Worm (Caenorhabditis elegans) whole organism, L3 larva: ENCODE data around the gene F23G4.1.

Experiments
- ZK546.5 ChIP-seq: sonication (generic microtip); optimal IDR thresholded peaks from 2 replicates; lab custom pipeline; 2017; ENCODE audit warnings: missing biosample characterization, missing genetic modification characterization
- aly-2 ChIP-seq: fragments of 150-350 bp; optimal IDR thresholded peaks from 2 replicates; lab custom pipeline; 2014; ENCODE audit warnings: missing biosample characterization, missing genetic modification characterization
- ama-1 ChIP-seq: fragments of 150-350 bp; optimal IDR thresholded peaks from 2 replicates; lab custom pipeline; 2018
- ceh-16 ChIP-seq: sonication (generic microtip); optimal IDR thresholded peaks from 2 replicates; lab custom pipeline; 2017; ENCODE audit warnings: missing biosample characterization, missing genetic modification characterization
- ceh-28 ChIP-seq: fragments of 150-350 bp; optimal IDR thresholded peaks from 2 replicates; lab custom pipeline; 2014; ENCODE audit warnings: missing biosample characterization, missing genetic modification reagents, missing genetic modification characterization
- ceh-82 ChIP-seq: fragments of 150-350 bp; optimal IDR thresholded peaks from 2 replicates; lab custom pipeline; 2014; ENCODE audit warnings: missing biosample characterization, missing genetic modification characterization
- ceh-9 ChIP-seq: sonication (generic microtip); optimal IDR thresholded peaks from 2 replicates; lab custom pipeline; 2018; ENCODE audit warnings: missing biosample characterization, missing genetic modification characterization
- daf-12 ChIP-seq: fragments of 150-350 bp; optimal IDR thresholded peaks from 2 replicates; lab custom pipeline; 2014; ENCODE audit warnings: missing biosample characterization, missing genetic modification reagents, missing genetic modification characterization
- egl-5 ChIP-seq: fragments of 150-350 bp; optimal IDR thresholded peaks from 2 replicates; lab custom pipeline; 2017; ENCODE audit warnings: missing biosample characterization, missing genetic modification reagents, missing genetic modification characterization, inconsistent platforms
- elt-1 ChIP-seq: fragments of 150-350 bp; optimal IDR thresholded peaks from 2 replicates; lab custom pipeline; 2014; ENCODE audit warnings: missing biosample characterization, missing genetic modification characterization
- elt-2 ChIP-seq: sonication (generic microtip); optimal IDR thresholded peaks from 2 replicates; lab custom pipeline; 2016; ENCODE audit warnings: missing genetic modification reagents, mild to moderate bottlenecking, missing genetic modification characterization, missing compliant biosample characterization
- elt-3 ChIP-seq, 3 experiments: fragments of 150-350 bp in 1 of 3; sonication (generic microtip) in 2 of 3; optimal IDR thresholded peaks; 2 replicates in 2 of 3; 4 replicates in 1 of 3; lab custom pipeline; 2014 to 2017; ENCODE audit warnings: missing biosample characterization in 3 of 3, missing genetic modification characterization in 3 of 3
- eor-1 ChIP-seq, 2 experiments: fragments of 150-350 bp; optimal IDR thresholded peaks; 2 replicates each; lab custom pipeline; 2014 to 2018; ENCODE audit warnings: missing biosample characterization in 2 of 2, missing genetic modification characterization in 2 of 2
- fkh-10 ChIP-seq: sonication (generic microtip); optimal IDR thresholded peaks from 2 replicates; lab custom pipeline; 2017; ENCODE audit warnings: missing biosample characterization, missing genetic modification reagents, missing genetic modification characterization
- fkh-2 ChIP-seq: fragments of 150-350 bp; optimal IDR thresholded peaks from 2 replicates; lab custom pipeline; 2014; ENCODE audit warnings: missing biosample characterization, missing genetic modification reagents, missing genetic modification characterization
- fos-1 ChIP-seq: fragments of 150-350 bp; optimal IDR thresholded peaks from 2 replicates; lab custom pipeline; 2014; ENCODE audit warnings: missing biosample characterization, missing genetic modification characterization
- hmg-11 ChIP-seq: sonication (generic microtip); optimal IDR thresholded peaks from 2 replicates; lab custom pipeline; 2016; ENCODE audit warnings: missing genetic modification characterization, missing compliant biosample characterization
- jun-1 ChIP-seq: fragments of 150-350 bp; optimal IDR thresholded peaks from 2 replicates; lab custom pipeline; 2014; ENCODE audit warnings: missing biosample characterization, missing genetic modification reagents, missing genetic modification characterization
- lin-15B ChIP-seq: fragments of 150-350 bp; optimal IDR thresholded peaks from 2 replicates; lab custom pipeline; 2014; ENCODE audit warnings: missing biosample characterization, missing genetic modification characterization
- lin-39 ChIP-seq: fragments of 150-350 bp; optimal IDR thresholded peaks from 2 replicates; lab custom pipeline; 2018; ENCODE audit warnings: missing biosample characterization, missing genetic modification reagents, missing genetic modification characterization
- lsy-12 ChIP-seq: sonication (generic microtip); optimal IDR thresholded peaks from 2 replicates; lab custom pipeline; 2016; ENCODE audit warnings: mild to moderate bottlenecking, missing genetic modification characterization, missing compliant biosample characterization
- mdl-1 ChIP-seq: fragments of 150-350 bp; optimal IDR thresholded peaks from 2 replicates; lab custom pipeline; 2014; ENCODE audit warnings: missing biosample characterization, missing genetic modification characterization
- mml-1 ChIP-seq: fragments of 150-350 bp; sonication (generic microtip); optimal IDR thresholded peaks from 3 replicates; lab custom pipeline; 2014; ENCODE audit warnings: missing biosample characterization, missing genetic modification characterization
- nfya-1 ChIP-seq: sonication (generic microtip); optimal IDR thresholded peaks from 2 replicates; lab custom pipeline; 2017; ENCODE audit warnings: missing genetic modification characterization, mild to moderate bottlenecking, missing compliant biosample characterization, antibody characterized with exemption, moderate library complexity; ENCODE audit not compliant: insufficient read depth
- nhr-11 ChIP-seq: fragments of 150-350 bp; optimal IDR thresholded peaks from 2 replicates; lab custom pipeline; 2014; ENCODE audit warnings: missing biosample characterization, missing genetic modification characterization
- nhr-12 ChIP-seq: fragments of 150-350 bp; optimal IDR thresholded peaks from 2 replicates; lab custom pipeline; 2014; ENCODE audit warnings: missing biosample characterization, missing genetic modification characterization
- nhr-23 ChIP-seq: fragments of 150-350 bp; optimal IDR thresholded peaks from 2 replicates; lab custom pipeline; 2014; ENCODE audit warnings: missing biosample characterization, missing genetic modification reagents, missing genetic modification characterization
- nhr-237 ChIP-seq: fragments of 150-350 bp; optimal IDR thresholded peaks from 2 replicates; lab custom pipeline; 2014; ENCODE audit warnings: missing biosample characterization, missing genetic modification characterization
- nhr-25 ChIP-seq: sonication (generic microtip); optimal IDR thresholded peaks from 2 replicates; lab custom pipeline; 2017; ENCODE audit warnings: missing biosample characterization, missing genetic modification characterization
- nhr-28 ChIP-seq: fragments of 150-350 bp; optimal IDR thresholded peaks from 2 replicates; lab custom pipeline; 2014; ENCODE audit warnings: missing biosample characterization, missing genetic modification characterization
- nhr-43 ChIP-seq: sonication (generic microtip); optimal IDR thresholded peaks from 2 replicates; lab custom pipeline; 2016; ENCODE audit warnings: mild to moderate bottlenecking, missing genetic modification characterization, missing compliant biosample characterization; ENCODE audit not compliant: poor library complexity, severe bottlenecking
- nhr-67 ChIP-seq: fragments of 150-350 bp; optimal IDR thresholded peaks from 2 replicates; lab custom pipeline; 2014; ENCODE audit warnings: missing biosample characterization, missing genetic modification characterization
- nhr-76 ChIP-seq: fragments of 150-350 bp; sonication (generic microtip); optimal IDR thresholded peaks from 5 replicates; lab custom pipeline; 2014; ENCODE audit warnings: missing biosample characterization, missing genetic modification characterization
- nhr-77 ChIP-seq: fragments of 150-350 bp; optimal IDR thresholded peaks from 2 replicates; lab custom pipeline; 2014; ENCODE audit warnings: missing biosample characterization, missing genetic modification characterization
- pha-4 ChIP-seq: fragments of 150-350 bp; optimal IDR thresholded peaks from 2 replicates; lab custom pipeline; 2014; ENCODE audit warnings: missing biosample characterization, missing genetic modification reagents, missing genetic modification characterization
- pqm-1 ChIP-seq: fragments of 150-350 bp; optimal IDR thresholded peaks from 2 replicates; lab custom pipeline; 2017; ENCODE audit warnings: missing biosample characterization, missing genetic modification characterization, inconsistent platforms
- sea-2 ChIP-seq: fragments of 150-350 bp; sonication (generic microtip); optimal IDR thresholded peaks from 4 replicates; lab custom pipeline; 2014; ENCODE audit warnings: missing biosample characterization, missing genetic modification reagents, missing genetic modification characterization
- skn-1 ChIP-seq: fragments of 150-350 bp; optimal IDR thresholded peaks from 2 replicates; lab custom pipeline; 2014; ENCODE audit warnings: missing biosample characterization, missing genetic modification characterization
- tbx-2 ChIP-seq: sonication (generic microtip); optimal IDR thresholded peaks from 2 replicates; lab custom pipeline; 2016; ENCODE audit warnings: mild to moderate bottlenecking, missing genetic modification characterization, missing compliant biosample characterization
- unc-39 ChIP-seq: sonication (generic microtip); optimal IDR thresholded peaks from 4 replicates; lab custom pipeline; 2017; ENCODE audit warnings: missing biosample characterization, missing genetic modification characterization
- unc-62 ChIP-seq: fragments of 150-350 bp; sonication (generic microtip); optimal IDR thresholded peaks from 4 replicates; lab custom pipeline; 2014; ENCODE audit warnings: missing biosample characterization, missing genetic modification reagents, missing genetic modification characterization
- zag-1 ChIP-seq: fragments of 150-350 bp; optimal IDR thresholded peaks from 2 replicates; lab custom pipeline; 2014; ENCODE audit warnings: missing biosample characterization, missing genetic modification characterization
- ztf-11 ChIP-seq: fragments of 150-350 bp; optimal IDR thresholded peaks from 2 replicates; lab custom pipeline; 2014; ENCODE audit warnings: missing biosample characterization, missing genetic modification characterization
- ztf-4 ChIP-seq: fragments of 150-350 bp; optimal IDR thresholded peaks from 2 replicates; lab custom pipeline; 2014; ENCODE audit warnings: missing biosample characterization, missing genetic modification characterization

F23G4.1 gene

DNA sequence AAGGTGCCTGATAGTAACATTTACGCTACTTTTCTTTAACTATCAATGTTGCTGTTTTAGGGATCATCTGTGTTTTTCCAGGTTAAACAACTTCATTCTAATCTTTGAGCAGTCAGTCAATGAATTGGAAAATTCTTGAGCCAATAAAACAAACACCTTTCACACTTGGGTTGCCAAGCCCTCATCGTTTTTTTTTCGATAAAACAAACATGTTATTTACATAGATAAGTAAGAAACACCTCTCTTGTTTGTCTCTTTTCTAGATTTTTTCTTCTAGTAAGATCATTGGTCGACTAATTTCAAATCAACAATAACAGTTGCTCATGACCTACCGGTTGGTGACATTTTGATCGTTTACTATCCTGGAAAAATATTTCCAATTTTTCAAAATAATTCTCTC, 1.0 kb downstream of the F23G4.1 start:
- TF ChIP-seq mdl-1 (tag; lab: Kevin White, UChicago) (no peak), nhr-77 (no peak), daf-12 (tag; lab: Kevin White, UChicago) (no peak), pha-4 (tag; lab: Kevin White, UChicago) (peak; percentile 12), ztf-11 (no peak)

DNA sequence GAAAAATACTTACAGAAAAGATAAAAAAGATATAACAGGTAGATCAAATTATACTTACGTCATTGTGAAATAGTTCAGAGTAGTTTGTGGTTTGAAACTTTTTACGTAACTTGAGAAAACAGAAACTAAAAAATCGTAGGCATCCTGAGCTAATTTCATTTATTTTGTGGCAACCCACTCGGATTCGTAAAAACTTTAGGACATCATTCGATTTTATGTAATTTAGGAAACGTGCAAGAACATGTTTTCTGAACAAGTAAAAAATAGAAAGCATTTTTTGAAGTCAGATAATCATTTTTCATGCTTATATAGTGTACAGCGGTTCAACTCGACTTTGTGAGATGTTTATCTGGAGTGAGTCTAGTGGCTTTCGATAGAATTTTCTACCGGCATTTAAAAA, 4.3 kb downstream of the F23G4.1 start, which contains the start of gene hic-1:
hic-1 (minus strand) TSS at position 101 of the 400 bp plus-strand sequence.
- TF ChIP-seq nhr-28 (tag; lab: Kevin White, UChicago) (no peak), nhr-77 (no peak), elt-2 (tag; lab: Kevin White, UChicago) (no peak), ztf-4 (tag; lab: Kevin White, UChicago) (no peak), nhr-25 (tag; lab: Kevin White, UChicago) (no peak), nhr-23 (tag; lab: Kevin White, UChicago) (no peak), unc-39 (tag; lab: Kevin White, UChicago) (no peak), skn-1 (tag; lab: Kevin White, UChicago) (no peak), lsy-12 (tag; lab: Kevin White, UChicago) (no peak), egl-5 (tag; lab: Kevin White, UChicago) (no peak), lin-15B (tag; lab: Kevin White, UChicago) (no peak), ceh-16 (tag; lab: Kevin White, UChicago) (no peak)

DNA sequence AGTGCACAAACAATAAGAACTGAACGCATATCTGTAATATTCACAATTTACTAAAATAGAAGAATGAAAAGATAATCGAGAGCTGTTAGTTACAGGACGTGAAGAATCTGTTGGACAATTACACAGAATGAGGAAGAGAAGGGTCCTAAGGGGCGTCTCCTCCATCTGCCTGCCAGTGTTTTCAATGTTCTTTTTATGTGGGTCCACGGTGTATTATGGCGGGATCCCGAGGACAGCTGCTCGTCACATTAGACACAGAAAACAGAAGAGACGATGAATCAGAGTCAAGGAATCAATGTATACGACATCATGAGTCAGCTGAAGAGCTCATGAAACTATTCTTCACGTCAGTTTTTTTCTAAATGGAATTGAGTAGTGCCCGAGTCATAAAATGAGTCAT, 5.9 kb downstream of the F23G4.1 start, which contains the start of gene ttr-6:
ttr-6 (minus strand) TSS at position 33 of the 400 bp plus-strand sequence.
- TF ChIP-seq aly-2 (tag; lab: Kevin White, UChicago): no peak
- TF ChIP-seq egl-5 (tag; lab: Kevin White, UChicago): peak; percentile 47

DNA sequence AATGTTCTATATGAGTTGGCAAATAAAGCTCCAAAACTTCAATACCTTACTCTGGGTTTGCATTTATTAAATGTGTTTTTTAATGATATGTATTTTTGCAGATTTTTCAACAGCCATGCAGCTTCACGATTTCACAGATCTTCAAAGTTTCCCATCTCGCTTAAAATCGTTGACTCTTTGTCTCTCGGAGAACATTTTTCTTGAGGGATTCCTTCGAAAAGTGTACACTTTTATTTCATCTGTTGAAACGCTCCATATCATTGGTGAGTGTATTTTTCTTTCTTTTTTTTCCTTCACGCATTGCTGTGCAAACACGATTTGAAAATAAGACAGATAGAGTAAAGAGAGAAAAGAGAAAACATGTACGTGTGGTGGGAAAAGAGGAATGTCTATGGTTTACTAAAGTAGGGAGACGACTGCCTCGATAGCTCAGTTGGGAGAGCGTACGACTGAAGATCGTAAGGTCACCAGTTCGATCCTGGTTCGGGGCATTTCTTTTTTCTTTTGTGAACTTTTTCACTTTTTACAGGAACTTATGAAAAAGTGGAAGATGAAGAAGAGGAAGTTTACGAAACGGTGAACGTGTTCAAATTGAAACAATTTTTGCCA, 9.7 kb downstream of the F23G4.1 start:
- TF ChIP-seq mdl-1 (tag; lab: Kevin White, UChicago) (no peak), nfya-1 (tag; lab: Kevin White, UChicago) (peak; percentile 50), pqm-1 (tag; lab: Kevin White, UChicago) (peak; percentile 20), elt-3 (tag; optimal IDR thresholded peaks at IDR 0.05; lab: Kevin White, UChicago) (no peak), hmg-11 (peak; percentile 93), nhr-77 (no peak), fos-1 (tag; lab: Kevin White, UChicago) (no peak), ceh-82 (tag; lab: Kevin White, UChicago) (no peak), ceh-16 (tag; lab: Kevin White, UChicago) (no peak), egl-5 (tag; lab: Kevin White, UChicago) (no peak), fkh-2 (tag; lab: Kevin White, UChicago) (no peak), mml-1 (tag; lab: Kevin White, UChicago) (no peak), ZK546.5 (tag; lab: Kevin White, UChicago) (no peak), elt-2 (tag; lab: Kevin White, UChicago) (peak; percentile 35), nhr-11 (peak; percentile 29), nhr-23 (tag; lab: Kevin White, UChicago) (no peak), lin-15B (tag; lab: Kevin White, UChicago) (no peak), eor-1 (tag; optimal IDR thresholded peaks at IDR 0.05; lab: Kevin White, UChicago) (peak in 1 of 2 experiments; percentile 64), unc-62 (GFP tag; lab: Kevin White, UChicago) (peak; percentile 16), ama-1 (lab: Kevin White, UChicago) (no peak), elt-1 (tag; lab: Kevin White, UChicago) (no peak), ceh-9 (tag; lab: Kevin White, UChicago) (no peak), lin-39 (tag; lab: Kevin White, UChicago) (peak; percentile 37), zag-1 (tag; lab: Kevin White, UChicago) (no peak), nhr-67 (tag; lab: Kevin White, UChicago) (no peak), nhr-237 (tag; lab: Kevin White, UChicago) (no peak), pha-4 (tag; lab: Kevin White, UChicago) (peak; percentile 74), lsy-12 (tag; lab: Kevin White, UChicago) (peak; percentile 18), nhr-76 (no peak), nhr-28 (tag; lab: Kevin White, UChicago) (no peak), aly-2 (tag; lab: Kevin White, UChicago) (no peak), sea-2 (GFP tag; lab: Kevin White, UChicago) (no peak), ceh-28 (tag; lab: Kevin White, UChicago) (no peak), nhr-12 (tag; lab: Kevin White, UChicago) (no peak), nhr-25 (tag; lab: Kevin White, UChicago) (no peak), ztf-11 (peak; percentile 36), nhr-43 (tag; lab: Kevin White, UChicago) (peak; percentile 40), daf-12 (tag; lab: Kevin White, UChicago) (no peak), ztf-4 (tag; lab: Kevin White, UChicago) (no peak), unc-39 (tag; lab: Kevin White, UChicago) (no peak), tbx-2 (peak; percentile 58), jun-1 (tag; lab: Kevin White, UChicago) (no peak), fkh-10 (GFP tag; lab: Kevin White, UChicago) (no peak), skn-1 (tag; lab: Kevin White, UChicago) (no peak)
